Worm (Caenorhabditis elegans) whole organism, L1 larva: Measurements from ENCODE around the gene Y41C4A.8.

Experiments
- C04F5.9 ChIP-seq: sonication (generic microtip); optimal IDR thresholded peaks from 2 replicates; lab custom pipeline; 2016; ENCODE audit warnings: missing genetic modification characterization, missing compliant biosample characterization
- alr-1 ChIP-seq: fragments of 200-800 bp; sonication (Bioruptor generic); optimal IDR thresholded peaks from 2 replicates; lab custom pipeline; 2018; ENCODE audit warnings: borderline replicate concordance, mild to moderate bottlenecking, missing genetic modification characterization, missing compliant biosample characterization
- ama-1 ChIP-seq: fragments of 150-350 bp; optimal IDR thresholded peaks from 2 replicates; lab custom pipeline; 2014
- blmp-1 ChIP-seq: fragments of 150-350 bp; optimal IDR thresholded peaks from 2 replicates; lab custom pipeline; 2014; ENCODE audit warnings: missing biosample characterization, missing genetic modification characterization
- ceh-88 ChIP-seq: fragments of 200-800 bp; sonication (Bioruptor generic); IDR thresholded peaks from 2 replicates; pipeline ENCODE4 v1.3.6; 2022; ENCODE audit warnings: missing genetic modification characterization, missing compliant biosample characterization
- dsc-1 ChIP-seq: sonication (generic microtip); optimal IDR thresholded peaks from 2 replicates; lab custom pipeline; 2016; ENCODE audit warnings: mild to moderate bottlenecking, missing genetic modification characterization, missing compliant biosample characterization
- efl-1 ChIP-seq, 4 experiments: fragments of 150-350 bp; optimal IDR thresholded peaks in 3 of 4; peaks in 1 of 4; 1 replicate in 1 of 4; 2 replicates in 3 of 4; lab custom pipeline; 2014; ENCODE audit warnings: missing biosample characterization in 2 of 4, missing genetic modification characterization in 2 of 4, missing genetic modification reagents in 2 of 4
- egl-13 ChIP-seq: sonication (generic microtip); optimal IDR thresholded peaks from 2 replicates; lab custom pipeline; 2016; ENCODE audit warnings: missing genotype, missing genetic modification reagents, missing genetic modification characterization, missing compliant biosample characterization
- egl-27 ChIP-seq, 2 experiments: fragments of 150-350 bp in 1 of 2; sonication (generic microtip); optimal IDR thresholded peaks; 3 replicates each; lab custom pipeline; 2017 to 2018; ENCODE audit warnings: missing biosample characterization in 2 of 2, missing genetic modification characterization in 2 of 2, missing genetic modification reagents in 2 of 2
- elt-2 ChIP-seq: sonication (generic microtip); optimal IDR thresholded peaks from 2 replicates; lab custom pipeline; 2016; ENCODE audit warnings: missing genetic modification characterization, mild to moderate bottlenecking, inconsistent platforms, missing compliant biosample characterization, missing genetic modification reagents
- elt-3 ChIP-seq, 6 experiments: fragments of 150-350 bp in 1 of 6; sonication (generic microtip); optimal IDR thresholded peaks; 2 replicates each; lab custom pipeline; 2017 to 2018; ENCODE audit warnings: missing biosample characterization in 6 of 6, missing genetic modification characterization in 6 of 6, inconsistent platforms in 1 of 6
- fkh-10 ChIP-seq: sonication (generic microtip); optimal IDR thresholded peaks from 2 replicates; lab custom pipeline; 2017; ENCODE audit warnings: missing biosample characterization, missing genetic modification reagents, missing genetic modification characterization
- fkh-8 ChIP-seq: sonication (generic microtip); optimal IDR thresholded peaks from 2 replicates; lab custom pipeline; 2016; ENCODE audit warnings: mild to moderate bottlenecking, missing genetic modification characterization, missing compliant biosample characterization
- grh-1 ChIP-seq: fragments of 200-800 bp; sonication (Bioruptor generic); IDR thresholded peaks from 2 replicates; pipeline ENCODE4 v1.3.6; 2022; ENCODE audit warnings: missing genetic modification reagents, missing genetic modification characterization, missing compliant biosample characterization
- hpl-2 ChIP-seq: fragments of 150-350 bp; optimal IDR thresholded peaks from 2 replicates; lab custom pipeline; 2014; ENCODE audit warnings: missing biosample characterization, missing genetic modification reagents, missing genetic modification characterization
- irx-1 ChIP-seq: sonication (generic microtip); optimal IDR thresholded peaks from 2 replicates; lab custom pipeline; 2016; ENCODE audit warnings: missing genetic modification characterization, missing compliant biosample characterization
- lin-14 ChIP-seq: fragments of 200-800 bp; sonication (Bioruptor generic); optimal IDR thresholded peaks from 2 replicates; lab custom pipeline; 2018; ENCODE audit warnings: mild to moderate bottlenecking, missing genetic modification characterization, moderate library complexity, missing compliant biosample characterization
- lin-35 ChIP-seq, 2 experiments: fragments of 150-350 bp; optimal IDR thresholded peaks; 2 replicates each; lab custom pipeline; 2014; ENCODE audit warnings: missing biosample characterization in 2 of 2, missing genetic modification characterization in 2 of 2, missing genetic modification reagents in 2 of 2
- lsy-2 ChIP-seq, 2 experiments: fragments of 150-350 bp; optimal IDR thresholded peaks; 2 replicates each; lab custom pipeline; 2014; ENCODE audit warnings: missing biosample characterization in 2 of 2, missing genetic modification characterization in 2 of 2
- mdl-1 ChIP-seq, 2 experiments: fragments of 150-350 bp; optimal IDR thresholded peaks; 2 replicates each; lab custom pipeline; 2014 to 2017; ENCODE audit warnings: missing biosample characterization in 2 of 2, missing genetic modification characterization in 2 of 2, inconsistent platforms in 1 of 2
- nhr-19 ChIP-seq: fragments of 200-800 bp; sonication (Bioruptor generic); conservative IDR thresholded peaks from 2 replicates; pipeline ENCODE4 v1.3.6; 2022; ENCODE audit warnings: missing genetic modification characterization, missing compliant biosample characterization
- nhr-20 ChIP-seq: sonication (generic microtip); optimal IDR thresholded peaks from 2 replicates; lab custom pipeline; 2016; ENCODE audit warnings: mild to moderate bottlenecking, missing genetic modification characterization, missing compliant biosample characterization
- nhr-47 ChIP-seq: sonication (generic microtip); optimal IDR thresholded peaks from 2 replicates; lab custom pipeline; 2016; ENCODE audit warnings: mild to moderate bottlenecking, missing genetic modification characterization, moderate library complexity, missing compliant biosample characterization
- nhr-71 ChIP-seq: sonication (generic microtip); optimal IDR thresholded peaks from 2 replicates; lab custom pipeline; 2016; ENCODE audit warnings: mild to moderate bottlenecking, missing genetic modification characterization, moderate library complexity, missing compliant biosample characterization
- nhr-77 ChIP-seq: fragments of 150-350 bp; optimal IDR thresholded peaks from 2 replicates; lab custom pipeline; 2014; ENCODE audit warnings: missing biosample characterization, missing genetic modification characterization
- nhr-85 ChIP-seq: sonication (generic microtip); peaks from one replicate; lab custom pipeline; 2016; ENCODE audit warnings: missing genetic modification characterization, inconsistent platforms, missing compliant biosample characterization
- nhr-90 ChIP-seq: sonication (generic microtip); optimal IDR thresholded peaks from 2 replicates; lab custom pipeline; 2016; ENCODE audit warnings: mild to moderate bottlenecking, missing genetic modification characterization, missing compliant biosample characterization; ENCODE audit not compliant: poor library complexity
- pax-3 ChIP-seq: fragments of 200-800 bp; sonication (Bioruptor generic); optimal IDR thresholded peaks from 2 replicates; lab custom pipeline; 2018; ENCODE audit warnings: mild to moderate bottlenecking, missing genetic modification characterization, moderate library complexity, missing compliant biosample characterization
- snu-23 ChIP-seq: sonication (generic microtip); optimal IDR thresholded peaks from 2 replicates; lab custom pipeline; 2016; ENCODE audit warnings: missing genetic modification characterization, missing compliant biosample characterization
- sptf-1 ChIP-seq: fragments of 150-350 bp; optimal IDR thresholded peaks from 2 replicates; lab custom pipeline; 2014; ENCODE audit warnings: missing biosample characterization, missing genetic modification characterization
- unc-130 ChIP-seq: fragments of 150-350 bp; optimal IDR thresholded peaks from 2 replicates; lab custom pipeline; 2017; ENCODE audit warnings: missing biosample characterization, missing genetic modification characterization, inconsistent platforms
- zip-4 ChIP-seq: fragments of 200-800 bp; sonication (Bioruptor generic); optimal IDR thresholded peaks from 2 replicates; lab custom pipeline; 2018; ENCODE audit warnings: mild to moderate bottlenecking, missing genetic modification characterization, moderate library complexity, missing compliant biosample characterization
- ztf-4 ChIP-seq: fragments of 150-350 bp; optimal IDR thresholded peaks from 2 replicates; lab custom pipeline; 2014; ENCODE audit warnings: missing biosample characterization, missing genetic modification characterization

Gene Y41C4A.8

DNA sequence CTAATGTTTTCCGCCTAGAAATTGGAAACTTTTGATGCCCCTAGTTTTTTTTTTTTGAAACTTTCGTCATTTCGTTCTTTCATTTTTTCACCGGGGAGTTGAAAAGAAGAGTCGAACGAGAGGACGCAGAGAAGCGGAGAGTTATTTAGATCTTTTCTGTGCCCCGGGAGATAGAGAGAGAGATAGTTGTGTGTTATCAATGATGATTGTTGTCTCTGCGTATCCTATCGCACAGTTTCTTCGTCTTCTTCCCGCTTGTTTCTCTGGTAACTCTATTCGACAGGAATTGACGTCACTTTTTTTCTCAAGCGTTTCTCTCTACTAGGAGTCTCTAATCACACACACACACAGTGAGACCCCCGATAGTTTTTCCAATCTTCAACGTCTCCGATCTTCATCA lies 19.3 kb downstream of the Y41C4A.8 start (continued):
- TF ChIP-seq nhr-20 (tag; lab: Kevin White, UChicago) (peak; percentile 77), grh-1 (GFP tag; lab: Robert Waterston, UW) (no peak), mdl-1 (tag; optimal IDR thresholded peaks at IDR 0.05; lab: Kevin White, UChicago) (peak in 1 of 2 experiments; percentile 35), fkh-10 (GFP tag; lab: Kevin White, UChicago) (no peak), nhr-77 (tag; lab: Kevin White, UChicago) (peak; percentile 65), alr-1 (tag; lab: Kevin White, UChicago) (no peak), nhr-47 (tag; lab: Kevin White, UChicago) (peak; percentile 54), irx-1 (tag; lab: Kevin White, UChicago) (no peak), nhr-90 (tag; lab: Kevin White, UChicago) (peak; percentile 66), elt-3 (tag; optimal IDR thresholded peaks at IDR 0.05; lab: Kevin White, UChicago) (peak in 4 of 6 experiments; percentile 35 to 95 (median 82)), nhr-19 (peak; percentile 52), nhr-85 (tag; lab: Kevin White, UChicago) (peak; percentile 91), egl-27 (tag; optimal IDR thresholded peaks at IDR 0.05; lab: Kevin White, UChicago) (peak in 1 of 2 experiments; percentile 33)

DNA sequence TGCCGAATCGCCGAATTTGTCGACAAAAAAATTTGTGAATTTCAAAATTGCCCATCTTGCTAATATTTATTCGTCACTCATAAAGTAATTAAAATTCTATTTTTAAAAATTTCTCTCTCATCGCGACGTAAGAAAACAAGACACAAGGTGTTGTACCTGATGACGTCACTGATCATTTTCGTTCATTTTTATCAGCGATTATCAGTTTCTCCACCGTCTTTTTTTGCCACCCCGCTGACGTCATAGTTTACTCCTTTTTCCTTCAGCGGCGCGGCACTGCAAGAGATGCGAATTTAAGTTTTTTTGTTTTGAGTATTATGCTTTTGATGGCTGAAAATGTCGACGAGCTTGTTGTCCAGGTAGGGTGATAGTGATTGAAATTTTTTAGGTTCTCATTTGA lies 23.9 kb downstream of the Y41C4A.8 start:
- TF ChIP-seq blmp-1 (tag; lab: Kevin White, UChicago): peak; percentile 29
- TF ChIP-seq lin-14 (GFP tag; lab: Kevin White, UChicago): peak; percentile 37
- TF ChIP-seq snu-23 (GFP tag; lab: Kevin White, UChicago): peak; percentile 9
- TF ChIP-seq elt-2 (tag; lab: Kevin White, UChicago): peak; percentile 71
- TF ChIP-seq dsc-1 (tag; lab: Kevin White, UChicago): peak; percentile 39
- TF ChIP-seq grh-1 (GFP tag; lab: Robert Waterston, UW): no peak
- TF ChIP-seq hpl-2 (GFP tag; lab: Kevin White, UChicago): no peak
- no peak for TF ChIP-seq C04F5.9 (tag; lab: Kevin White, UChicago)
- peak; percentile 37 for TF ChIP-seq nhr-71
- TF ChIP-seq lin-35 (GFP tag; optimal IDR thresholded peaks at IDR 0.05; lab: Kevin White, UChicago): peak in 1 of 2 experiments; percentile 49
- peak; percentile 60 for TF ChIP-seq nhr-85 (tag; lab: Kevin White, UChicago)
- TF ChIP-seq fkh-8 (tag; lab: Kevin White, UChicago): peak; percentile 22
- TF ChIP-seq ceh-88 (GFP tag; lab: Robert Waterston, UW): no peak
- peak; percentile 24 for TF ChIP-seq nhr-20 (tag; lab: Kevin White, UChicago)
- no peak for TF ChIP-seq egl-13 (tag; lab: Kevin White, UChicago)
- peak in 1 of 2 experiments; percentile 1 for TF ChIP-seq lsy-2 (tag; optimal IDR thresholded peaks at IDR 0.05; lab: Kevin White, UChicago)
- TF ChIP-seq elt-3 (tag; optimal IDR thresholded peaks at IDR 0.05; lab: Kevin White, UChicago): peak in 1 of 6 experiments; percentile 29
- no peak for TF ChIP-seq ztf-4 (tag; lab: Kevin White, UChicago)
- TF ChIP-seq nhr-77 (tag; lab: Kevin White, UChicago): peak; percentile 3
- no peak for TF ChIP-seq ama-1 (lab: Kevin White, UChicago)
- no peak for TF ChIP-seq egl-27 (tag; optimal IDR thresholded peaks at IDR 0.05; lab: Kevin White, UChicago)
- peak; percentile 5 for TF ChIP-seq nhr-90 (tag; lab: Kevin White, UChicago)

DNA sequence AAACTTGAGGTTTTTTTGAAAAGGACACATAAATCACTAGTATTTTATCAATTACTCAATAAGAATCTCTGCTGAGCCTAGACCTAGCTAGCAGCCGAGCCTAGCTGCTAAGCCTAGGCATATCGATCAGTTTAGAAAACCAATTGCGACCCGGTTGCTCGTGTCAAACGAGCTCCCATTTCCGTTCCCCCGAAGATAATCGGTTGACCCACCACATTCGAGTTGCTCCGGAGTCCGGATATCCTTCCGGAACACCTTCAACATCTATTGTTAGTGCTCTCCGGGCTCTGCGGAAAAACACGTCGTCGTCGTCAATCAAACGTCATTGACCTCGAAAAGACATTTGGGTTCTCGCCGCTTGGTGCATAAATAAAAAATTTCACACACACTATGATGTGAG lies 24.8 kb downstream of the Y41C4A.8 start:
- TF ChIP-seq fkh-8 (tag; lab: Kevin White, UChicago): peak; percentile 11
- TF ChIP-seq pax-3: no peak
- TF ChIP-seq, all 84 proteins: peak for 1

DNA sequence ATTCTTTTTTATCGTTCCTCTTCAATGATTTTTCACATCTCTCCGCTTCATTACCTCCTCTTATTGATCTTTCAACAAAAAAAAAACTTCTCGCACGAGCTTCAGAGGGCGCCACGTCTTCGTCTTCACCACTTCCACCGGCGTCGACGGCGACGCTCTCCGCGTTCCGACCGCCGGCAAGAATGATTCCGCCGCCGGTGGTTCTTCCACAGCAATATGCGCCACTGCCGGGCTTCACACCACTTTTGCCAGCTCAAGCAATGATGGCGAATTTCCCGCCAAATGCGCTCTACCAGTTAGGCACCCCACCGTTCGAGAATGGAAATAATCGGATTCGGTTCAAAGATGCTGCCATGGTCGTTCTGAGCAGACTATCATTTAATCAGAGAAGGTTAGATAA lies 25.6 kb downstream of the Y41C4A.8 start:
- TF ChIP-seq efl-1 (optimal IDR thresholded peaks at IDR 0.05; lab: Kevin White, UChicago): no peak
- TF ChIP-seq efl-1 (GFP tag; optimal IDR thresholded peaks at IDR 0.05 in 1 of 2; lab: Kevin White, UChicago): peak in 1 of 2 experiments; percentile 17
- TF ChIP-seq unc-130 (tag; lab: Kevin White, UChicago): no peak
- no peak for TF ChIP-seq zip-4 (GFP tag; lab: Kevin White, UChicago)
- no peak for TF ChIP-seq sptf-1 (tag; lab: Kevin White, UChicago)
- TF ChIP-seq, all 84 proteins: peak for 1
